Fruit fly (Drosophila melanogaster) whole organism: ENCODE data around the gene Ankle2.
A peak's percentile ranks its signal among the peaks of the same experiment; 100 is the strongest.

Source experiments
- CG8478 ChIP-seq: fragments of >200 bp; optimal IDR thresholded peaks from 2 replicates; lab custom pipeline; 2018; ENCODE audit warnings: inconsistent platforms
- pan ChIP-seq: fragments of >200 bp; optimal IDR thresholded peaks from 2 replicates; lab custom pipeline; 2017
- usp ChIP-seq: fragments of >200 bp; optimal IDR thresholded peaks from 2 replicates; lab custom pipeline; 2017; ENCODE audit warnings: missing biosample characterization, missing genetic modification characterization, mixed read lengths

DNA sequence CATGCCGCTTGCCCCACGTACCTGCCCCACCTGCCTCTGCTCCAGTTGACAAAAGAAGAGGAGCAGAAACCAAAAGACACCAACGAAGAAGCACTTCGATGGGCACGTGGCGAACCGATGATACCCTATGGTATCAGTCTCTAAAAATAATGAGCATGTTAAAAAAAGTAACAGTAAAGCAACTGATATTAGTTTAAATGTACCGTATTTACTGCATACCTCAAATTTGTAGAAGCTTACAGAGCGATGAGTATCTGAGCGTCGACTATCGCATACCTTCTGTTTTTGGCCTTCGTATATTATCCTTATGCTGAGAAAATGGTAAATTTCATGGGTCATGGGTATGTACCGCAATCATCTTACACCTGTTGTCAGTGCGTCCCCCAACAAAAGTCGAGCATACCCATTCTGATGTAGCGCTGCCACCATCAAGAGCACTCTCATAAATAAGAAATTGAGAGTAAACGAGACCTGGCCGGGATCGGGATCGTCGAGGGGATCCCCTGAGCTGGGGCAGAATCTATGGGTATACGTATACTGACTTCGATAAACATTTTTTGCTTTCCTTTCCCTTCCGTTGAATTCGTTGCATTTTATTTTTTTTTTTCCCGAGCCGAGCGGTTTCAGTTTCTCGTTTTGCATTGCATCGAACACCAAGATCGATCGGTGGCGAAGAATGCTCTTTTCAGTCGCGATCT, 8.0 kb downstream of the Ankle2 start:
- TF ChIP-seq usp (GFP tag; lab: Kevin White, UChicago) (no peak), CG8478 (lab: Kevin White, UChicago) (no peak), pan (lab: Kevin White, UChicago) (peak; percentile 87)
